Fruit fly (Drosophila melanogaster) whole organism: ENCODE results near the gene CG14014.

Experiments used
- CG8478 ChIP-seq: fragments of >200 bp; optimal IDR thresholded peaks from 2 replicates; lab custom pipeline; 2018; ENCODE audit warnings: inconsistent platforms
- Dll ChIP-seq: fragments of >200 bp; optimal IDR thresholded peaks from 2 replicates; lab custom pipeline; 2017
- EcR ChIP-seq, 2 experiments: fragments of >200 bp; optimal IDR thresholded peaks; 2 replicates each; lab custom pipeline; 2017; ENCODE audit warnings: missing biosample characterization in 2 of 2, missing genetic modification characterization in 2 of 2, missing genetic modification reagents in 2 of 2
- psq ChIP-seq: fragments of >200 bp; optimal IDR thresholded peaks from 2 replicates; lab custom pipeline; 2017
- usp ChIP-seq: fragments of >200 bp; optimal IDR thresholded peaks from 2 replicates; lab custom pipeline; 2017; ENCODE audit warnings: missing biosample characterization, missing genetic modification characterization, mixed read lengths

dm6 chr2L:5551538-5551937, 903 bp upstream of the CG14014 start, which contains the start of gene CG18269:
- no peak for TF ChIP-seq usp (GFP tag; lab: Kevin White, UChicago)
- no peak for TF ChIP-seq psq (lab: Kevin White, UChicago)
- no peak for TF ChIP-seq EcR (GFP tag; optimal IDR thresholded peaks at IDR 0.05; lab: Kevin White, UChicago)
- no peak for TF ChIP-seq Dll
- no peak for TF ChIP-seq CG8478 (lab: Kevin White, UChicago)
